Fruit fly (Drosophila melanogaster) whole organism, prepupa: Measurements from ENCODE around the gene CG10943.

Experiments
- CG10631 ChIP-seq: fragments of 200-800 bp; sonication (Bioruptor generic); optimal IDR thresholded peaks from 2 replicates; lab custom pipeline; 2016; ENCODE audit warnings: missing biosample characterization, missing genetic modification characterization
- CG11294 ChIP-seq: fragments of 200-800 bp; sonication (Bioruptor generic); IDR thresholded peaks from 2 replicates; pipeline ENCODE4 v1.3.6; 2022; ENCODE audit warnings: missing biosample characterization, missing genetic modification characterization
- CG11762 ChIP-seq: fragments of 200-800 bp; sonication (Bioruptor generic); optimal IDR thresholded peaks from 3 replicates; lab custom pipeline; 2016; ENCODE audit warnings: missing biosample characterization, missing genetic modification characterization; ENCODE audit not compliant: insufficient read depth
- CG11902 ChIP-seq: fragments of 200-800 bp; sonication (Bioruptor generic); optimal IDR thresholded peaks from 3 replicates; lab custom pipeline; 2016; ENCODE audit warnings: missing biosample characterization, missing genetic modification characterization
- CG15336 ChIP-seq: fragments of 200-800 bp; sonication (Bioruptor generic); IDR thresholded peaks from 2 replicates; pipeline ENCODE4 v1.3.6; 2022; ENCODE audit warnings: missing biosample characterization, missing genetic modification characterization
- CG16779 ChIP-seq: fragments of 200-800 bp; sonication (Bioruptor generic); optimal IDR thresholded peaks from 3 replicates; lab custom pipeline; 2017; ENCODE audit warnings: missing biosample characterization, mild to moderate bottlenecking, missing genetic modification characterization
- CG3032 ChIP-seq: fragments of 200-800 bp; optimal IDR thresholded peaks from 2 replicates; lab custom pipeline; 2019; ENCODE audit warnings: missing biosample characterization, mild to moderate bottlenecking, missing genetic modification characterization, moderate library complexity
- CG31627 ChIP-seq: fragments of 200-800 bp; sonication (Bioruptor generic); optimal IDR thresholded peaks from 3 replicates; lab custom pipeline; 2016; ENCODE audit warnings: missing biosample characterization, missing genetic modification characterization
- CG3919 ChIP-seq: fragments of 200-800 bp; sonication (Bioruptor generic); optimal IDR thresholded peaks from 3 replicates; lab custom pipeline; 2016; ENCODE audit warnings: missing biosample characterization, missing genetic modification characterization
- CG4318 ChIP-seq: fragments of 200-800 bp; sonication (Bioruptor generic); optimal IDR thresholded peaks from 3 replicates; lab custom pipeline; 2017; ENCODE audit warnings: missing biosample characterization, mild to moderate bottlenecking, missing genetic modification characterization
- CG6163 ChIP-seq: fragments of 200-800 bp; sonication (Bioruptor generic); IDR thresholded peaks from 3 replicates; pipeline ENCODE4 v1.3.6; 2022; ENCODE audit warnings: missing biosample characterization, missing genetic modification characterization
- CG6276 ChIP-seq: fragments of 200-800 bp; sonication (Bioruptor generic); optimal IDR thresholded peaks from 2 replicates; lab custom pipeline; 2017; ENCODE audit warnings: missing biosample characterization, mild to moderate bottlenecking, missing genetic modification characterization
- CG6808 ChIP-seq: fragments of 200-800 bp; sonication (Bioruptor generic); optimal IDR thresholded peaks from 3 replicates; lab custom pipeline; 2017; ENCODE audit warnings: missing biosample characterization, missing genetic modification characterization, mild to moderate bottlenecking, moderate library complexity, missing genetic modification reagents
- CG6854 ChIP-seq: fragments of 200-800 bp; sonication (Bioruptor generic); optimal IDR thresholded peaks from 2 replicates; lab custom pipeline; 2017; ENCODE audit warnings: missing biosample characterization, mild to moderate bottlenecking, missing genetic modification characterization
- CG7368 ChIP-seq: fragments of 200-800 bp; sonication (Bioruptor generic); optimal IDR thresholded peaks from 3 replicates; lab custom pipeline; 2016; ENCODE audit warnings: missing biosample characterization, missing genetic modification characterization
- CG8119 ChIP-seq: fragments of 200-800 bp; sonication (Bioruptor generic); IDR thresholded peaks from 3 replicates; pipeline ENCODE4 v1.3.6; 2022; ENCODE audit warnings: missing biosample characterization, missing genetic modification characterization
- CG8319 ChIP-seq: fragments of 200-800 bp; sonication (Bioruptor generic); optimal IDR thresholded peaks from 3 replicates; lab custom pipeline; 2016; ENCODE audit warnings: missing biosample characterization, missing genetic modification characterization
- CG8632 ChIP-seq: fragments of 200-800 bp; sonication (Bioruptor generic); optimal IDR thresholded peaks from 3 replicates; lab custom pipeline; 2016; ENCODE audit warnings: missing biosample characterization, missing genetic modification characterization
- CG9139 ChIP-seq: fragments of 200-800 bp; sonication (Bioruptor generic); optimal IDR thresholded peaks from 3 replicates; lab custom pipeline; 2017; ENCODE audit warnings: missing biosample characterization, mild to moderate bottlenecking, missing genetic modification characterization
- Eip93F ChIP-seq: fragments of 200-800 bp; sonication (Bioruptor generic); optimal IDR thresholded peaks from 2 replicates; lab custom pipeline; 2016; ENCODE audit warnings: missing biosample characterization, mild to moderate bottlenecking, missing genetic modification characterization
- Ets21C ChIP-seq: fragments of 200-800 bp; sonication (Bioruptor generic); optimal IDR thresholded peaks from 3 replicates; lab custom pipeline; 2016; ENCODE audit warnings: missing biosample characterization, missing genetic modification characterization
- Ets96B ChIP-seq: fragments of 200-800 bp; optimal IDR thresholded peaks from 2 replicates; lab custom pipeline; 2019; ENCODE audit warnings: missing biosample characterization, mild to moderate bottlenecking, missing genetic modification characterization, moderate library complexity
- Hr38 ChIP-seq: sonication (Bioruptor generic); optimal IDR thresholded peaks from 2 replicates; lab custom pipeline; 2016; ENCODE audit warnings: missing biosample characterization, missing genetic modification characterization
- Hr39 ChIP-seq: fragments of 200-800 bp; sonication (Bioruptor generic); optimal IDR thresholded peaks from 2 replicates; lab custom pipeline; 2016; ENCODE audit warnings: missing biosample characterization, missing genetic modification characterization
- Hr4 ChIP-seq: fragments of 200-800 bp; sonication (Bioruptor generic); optimal IDR thresholded peaks from 3 replicates; lab custom pipeline; 2016; ENCODE audit warnings: missing biosample characterization, missing genetic modification characterization
- Met ChIP-seq: fragments of 200-800 bp; sonication (Bioruptor generic); optimal IDR thresholded peaks from 3 replicates; lab custom pipeline; 2016; ENCODE audit warnings: missing biosample characterization, missing genetic modification characterization
- OdsH ChIP-seq: fragments of 200-800 bp; sonication (Bioruptor generic); optimal IDR thresholded peaks from 3 replicates; lab custom pipeline; 2016; ENCODE audit warnings: missing biosample characterization, missing genetic modification characterization
- Sox102F ChIP-seq: fragments of 200-800 bp; sonication (Bioruptor generic); optimal IDR thresholded peaks from 2 replicates; lab custom pipeline; 2016; ENCODE audit warnings: missing biosample characterization, mild to moderate bottlenecking, missing genetic modification characterization
- Sox14 ChIP-seq: fragments of 200-800 bp; sonication (Bioruptor generic); optimal IDR thresholded peaks from 3 replicates; lab custom pipeline; 2016; ENCODE audit warnings: missing biosample characterization, missing genetic modification characterization
- Sox15 ChIP-seq: fragments of 200-800 bp; sonication (Bioruptor generic); optimal IDR thresholded peaks from 3 replicates; lab custom pipeline; 2016; ENCODE audit warnings: missing biosample characterization, missing genetic modification characterization
- achi ChIP-seq: fragments of 200-800 bp; sonication (Bioruptor generic); optimal IDR thresholded peaks from 3 replicates; lab custom pipeline; 2016; ENCODE audit warnings: missing biosample characterization, missing genetic modification characterization
- cyc ChIP-seq: fragments of 200-800 bp; sonication (Bioruptor generic); optimal IDR thresholded peaks from 3 replicates; lab custom pipeline; 2016; ENCODE audit warnings: missing biosample characterization, missing genetic modification characterization
- esn ChIP-seq: fragments of 200-800 bp; sonication (Bioruptor generic); optimal IDR thresholded peaks from 2 replicates; lab custom pipeline; 2016; ENCODE audit warnings: missing biosample characterization, mild to moderate bottlenecking, missing genetic modification characterization, moderate library complexity
- fd59A ChIP-seq: fragments of 200-800 bp; sonication (Bioruptor generic); optimal IDR thresholded peaks from 2 replicates; lab custom pipeline; 2017; ENCODE audit warnings: missing biosample characterization, mild to moderate bottlenecking, missing genetic modification characterization, missing genetic modification reagents
- fd85E ChIP-seq: fragments of 200-800 bp; sonication (Bioruptor generic); optimal IDR thresholded peaks from 3 replicates; lab custom pipeline; 2016; ENCODE audit warnings: missing biosample characterization, missing genetic modification characterization
- fkh ChIP-seq: fragments of 200-800 bp; sonication (Bioruptor generic); optimal IDR thresholded peaks from 3 replicates; lab custom pipeline; 2017; ENCODE audit warnings: missing biosample characterization, mild to moderate bottlenecking, missing genetic modification characterization, moderate library complexity
- lz ChIP-seq: fragments of 200-800 bp; sonication (Bioruptor generic); optimal IDR thresholded peaks from 3 replicates; lab custom pipeline; 2016; ENCODE audit warnings: missing biosample characterization, missing genetic modification characterization
- salr ChIP-seq, 2 experiments: fragments of 200-800 bp; sonication (Bioruptor generic); optimal IDR thresholded peaks; 3 replicates each; lab custom pipeline; 2016 to 2018; ENCODE audit warnings: missing biosample characterization in 2 of 2, missing genetic modification characterization in 2 of 2, mild to moderate bottlenecking in 1 of 2
- ss ChIP-seq, 2 experiments: fragments of 200-800 bp; sonication (Bioruptor generic); optimal IDR thresholded peaks; 2 replicates in 1 of 2; 3 replicates in 1 of 2; lab custom pipeline; 2017 to 2018; ENCODE audit warnings: mild to moderate bottlenecking in 2 of 2, missing biosample characterization in 2 of 2, missing genetic modification characterization in 2 of 2, moderate library complexity in 1 of 2
- svp ChIP-seq: fragments of 200-800 bp; sonication (Bioruptor generic); peaks from one replicate; lab custom pipeline; 2016; ENCODE audit warnings: missing biosample characterization, missing genetic modification characterization
- topi ChIP-seq: fragments of 200-800 bp; sonication (Bioruptor generic); optimal IDR thresholded peaks from 3 replicates; lab custom pipeline; 2016; ENCODE audit warnings: missing biosample characterization, missing genetic modification characterization
- vri ChIP-seq: fragments of 200-800 bp; sonication (Bioruptor generic); optimal IDR thresholded peaks from 3 replicates; lab custom pipeline; 2016; ENCODE audit warnings: missing biosample characterization, mild to moderate bottlenecking, missing genetic modification characterization

The CG10943 gene

DNA sequence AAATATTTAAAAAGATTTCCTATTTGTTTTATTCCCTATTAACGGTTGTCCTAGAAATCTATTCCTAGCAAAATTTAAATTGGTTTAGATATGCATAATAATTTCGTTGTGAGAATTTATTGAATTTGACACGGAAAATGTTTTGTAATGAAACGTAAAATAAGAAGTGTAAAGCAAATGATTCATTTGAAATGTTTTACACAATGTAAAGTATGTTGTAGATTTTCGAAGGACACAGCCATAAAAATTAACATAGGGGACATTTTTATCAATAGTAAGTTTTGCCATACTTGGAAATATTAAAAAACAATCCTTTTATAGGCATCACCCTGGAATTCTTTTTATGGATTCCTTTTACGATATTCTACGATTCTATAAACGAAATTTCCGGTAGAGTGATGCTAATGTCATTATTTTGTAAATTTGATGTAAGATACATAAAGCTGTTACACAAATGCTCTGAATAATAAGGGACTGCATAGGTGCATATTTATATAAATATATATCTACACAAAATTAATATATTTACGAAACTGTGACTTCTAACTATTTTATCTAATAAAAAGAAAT, 5.1 kb downstream of the CG10943 start:
- TF ChIP-seq CG6163 (no peak), CG16779 (no peak), CG10631 (GFP tag; lab: Kevin White, UChicago) (no peak), fkh (GFP tag; lab: Kevin White, UChicago) (no peak), Hr4 (GFP tag; lab: Kevin White, UChicago) (no peak), ss (GFP tag; optimal IDR thresholded peaks at IDR 0.05; lab: Kevin White, UChicago) (no peak)

DNA sequence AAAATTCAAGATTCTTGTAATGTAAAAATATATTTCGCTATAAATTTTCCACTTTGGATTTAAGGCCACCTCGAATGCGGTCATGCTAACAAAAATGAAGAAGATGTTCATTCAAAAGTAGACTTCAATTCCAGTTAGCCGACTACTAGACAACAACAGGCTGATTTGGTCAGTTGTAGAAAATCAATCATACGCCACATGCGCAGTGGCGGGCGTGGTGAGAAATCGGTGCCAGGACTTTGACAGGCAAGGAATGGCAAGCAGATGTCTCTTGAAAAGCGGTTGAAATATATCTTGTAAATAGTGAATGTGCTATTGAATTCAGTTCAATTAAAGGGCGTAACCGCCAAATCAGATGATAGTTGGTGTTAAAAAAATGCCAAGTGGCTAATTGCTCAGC, 9.3 kb downstream of the CG10943 start, which contains the start of gene Ent3:
Gene Ent3 (plus strand): TSS at position 224 of the 400 bp plus-strand sequence.
- no peak for TF ChIP-seq esn (GFP tag; lab: Kevin White, UChicago)
- no peak for TF ChIP-seq achi
- TF ChIP-seq Hr39, result no peak
- no peak for TF ChIP-seq CG15336 (GFP tag; lab: Robert Waterston, UW)
- no peak for TF ChIP-seq CG10631 (GFP tag; lab: Kevin White, UChicago)
- no peak for TF ChIP-seq CG8632 (GFP tag; lab: Kevin White, UChicago)
- TF ChIP-seq CG4318 (GFP tag; lab: Kevin White, UChicago), result no peak
- TF ChIP-seq topi (GFP tag; lab: Kevin White, UChicago), result no peak
- no peak for TF ChIP-seq CG8319 (GFP tag; lab: Kevin White, UChicago)
- TF ChIP-seq salr (GFP tag; optimal IDR thresholded peaks at IDR 0.05; lab: Kevin White, UChicago), result no peak
- TF ChIP-seq cyc (GFP tag; lab: Kevin White, UChicago), result no peak
- TF ChIP-seq Sox14 (GFP tag; lab: Kevin White, UChicago), result no peak
- no peak for TF ChIP-seq Met (GFP tag; lab: Kevin White, UChicago)
- no peak for TF ChIP-seq CG6163
- TF ChIP-seq Hr4 (GFP tag; lab: Kevin White, UChicago), result no peak
- TF ChIP-seq CG11902 (GFP tag; lab: Kevin White, UChicago), result no peak
- TF ChIP-seq OdsH (GFP tag; lab: Kevin White, UChicago), result no peak
- TF ChIP-seq fd85E (GFP tag; lab: Kevin White, UChicago), result no peak

DNA sequence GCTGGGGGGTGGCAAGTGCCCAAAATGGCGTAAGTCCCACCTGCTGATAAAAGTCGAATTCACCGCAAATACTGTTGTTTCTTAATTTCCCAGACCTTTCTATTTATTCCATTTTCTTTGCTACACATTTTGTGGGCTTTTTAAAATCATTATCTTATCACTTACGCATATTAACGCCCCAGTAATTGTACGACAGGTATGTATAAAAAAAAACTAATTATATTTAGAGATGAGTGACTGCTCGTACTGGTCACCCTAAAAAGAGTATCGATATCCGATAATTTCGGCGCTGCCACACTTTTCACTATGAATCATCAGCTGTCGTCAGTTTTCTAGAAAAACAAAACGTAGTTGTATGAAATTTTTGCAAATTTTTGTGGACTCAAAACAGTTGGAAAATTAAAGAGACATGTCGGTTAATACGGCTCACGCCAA, 12.8 kb downstream of the CG10943 start, which contains the start of the genes CG10948 and Wbp2:
Gene CG10948 (minus strand): TSS at position 251 of the 435 bp plus-strand sequence.
Gene Wbp2 (plus strand): TSS at position 299 of the 435 bp plus-strand sequence.
- TF ChIP-seq vri (GFP tag; lab: Kevin White, UChicago) (peak; percentile 82), Sox15 (GFP tag; lab: Kevin White, UChicago) (no peak), CG31627 (no peak), CG8119 (GFP tag; lab: Robert Waterston, UW) (no peak), Ets96B (tag; lab: Kevin White, UChicago) (peak; percentile 10), CG3032 (peak; percentile 29), salr (GFP tag; optimal IDR thresholded peaks at IDR 0.05; lab: Kevin White, UChicago) (no peak), lz (GFP tag; lab: Kevin White, UChicago) (peak; percentile 40), CG9139 (GFP tag; lab: Kevin White, UChicago) (no peak), CG6808 (no peak), esn (GFP tag; lab: Kevin White, UChicago) (peak; percentile 44), Eip93F (peak; percentile 50), CG15336 (GFP tag; lab: Robert Waterston, UW) (no peak), CG8632 (GFP tag; lab: Kevin White, UChicago) (peak; percentile 8), CG6854 (GFP tag; lab: Kevin White, UChicago) (peak; percentile 44)
- TF ChIP-seq, all 60 proteins: peak for 8

DNA sequence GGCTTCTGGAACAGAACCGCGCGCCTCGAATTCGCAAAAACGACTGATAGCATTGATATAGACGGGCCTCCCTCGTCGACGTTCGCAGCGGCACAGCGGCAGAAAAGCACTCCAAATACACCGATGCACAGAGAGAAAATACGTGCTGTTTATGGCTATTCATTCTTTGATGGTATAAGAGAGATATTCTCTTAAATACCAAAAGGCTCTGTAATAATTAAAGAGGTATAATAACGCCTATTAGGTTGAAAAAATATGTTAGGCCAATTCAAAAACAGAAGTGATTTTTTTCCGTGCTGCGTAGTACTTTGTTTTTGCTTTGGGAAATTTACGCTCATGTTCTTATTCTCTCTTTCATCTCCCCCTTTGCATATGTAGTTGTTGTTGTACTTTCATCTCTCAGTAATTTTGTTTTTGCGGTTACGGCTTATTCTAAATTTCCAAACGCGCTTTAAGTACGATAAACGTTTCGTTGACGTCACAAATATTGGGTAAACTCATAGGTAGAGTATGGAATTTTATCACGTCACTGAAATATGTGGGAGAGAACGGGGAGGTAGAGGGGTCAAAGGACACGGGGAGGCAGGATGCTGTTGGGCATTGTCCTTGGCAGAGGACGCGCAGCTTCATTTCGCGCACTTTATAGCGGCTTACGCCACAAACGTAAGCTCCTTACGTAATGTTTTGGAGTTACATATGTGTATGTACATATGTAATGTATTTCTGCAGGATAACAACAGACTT, 19.5 kb downstream of the CG10943 start, which contains the start of gene nebu:
Gene nebu (minus strand): TSS at position 51 of the 744 bp plus-strand sequence.
- TF ChIP-seq fd59A (GFP tag; lab: Kevin White, UChicago), result peak; percentile 96
- peak; percentile 98 for TF ChIP-seq CG8632 (GFP tag; lab: Kevin White, UChicago)
- TF ChIP-seq Met (GFP tag; lab: Kevin White, UChicago), result peak; percentile 99
- TF ChIP-seq svp (GFP tag; lab: Kevin White, UChicago), result peak; percentile 100
- peak; percentile 99 for TF ChIP-seq Sox102F
- peak; percentile 96 for TF ChIP-seq CG3032
- TF ChIP-seq CG9139 (GFP tag; lab: Kevin White, UChicago), result peak; percentile 91
- TF ChIP-seq CG11294 (GFP tag; lab: Robert Waterston, UW), result peak; percentile 97
- peak; percentile 99 for TF ChIP-seq Ets21C (GFP tag; lab: Kevin White, UChicago)
- TF ChIP-seq Hr38 (GFP tag; lab: Kevin White, UChicago), result peak; percentile 61
- peak; percentile 98 for TF ChIP-seq CG11762 (GFP tag; lab: Kevin White, UChicago)
- peak; percentile 93 for TF ChIP-seq CG6276 (GFP tag; lab: Kevin White, UChicago)
- peak; percentile 99 for TF ChIP-seq CG3919 (GFP tag; lab: Kevin White, UChicago)
- TF ChIP-seq fkh (GFP tag; lab: Kevin White, UChicago), result peak; percentile 81
- peak; percentile 93 for TF ChIP-seq CG16779
- TF ChIP-seq CG6163, result peak; percentile 99
- peak; percentile 98 for TF ChIP-seq CG7368 (GFP tag; lab: Kevin White, UChicago)
- TF ChIP-seq CG11902 (GFP tag; lab: Kevin White, UChicago), result peak; percentile 98
- peak; percentile 95 for TF ChIP-seq CG4318 (GFP tag; lab: Kevin White, UChicago)
- peak; percentile 97 for TF ChIP-seq CG15336 (GFP tag; lab: Robert Waterston, UW)
